Worm (Caenorhabditis elegans) whole organism, L4 larva: ENCODE results near the gene btbd-10.

Experiments used
- F26F4.8 ChIP-seq: fragments of 200-800 bp; sonication (Bioruptor generic); conservative IDR thresholded peaks from 2 replicates; pipeline ENCODE4 v1.3.6; 2022; ENCODE audit warnings: missing genetic modification characterization, missing compliant biosample characterization
- R02D3.7 ChIP-seq: fragments of 150-350 bp; sonication (generic microtip); optimal IDR thresholded peaks from 3 replicates; lab custom pipeline; 2014; ENCODE audit warnings: missing biosample characterization, missing genetic modification characterization
- T20F7.1 ChIP-seq: fragments of 200-800 bp; sonication (Bioruptor generic); optimal IDR thresholded peaks from 2 replicates; lab custom pipeline; 2018; ENCODE audit warnings: mild to moderate bottlenecking, missing genetic modification characterization, missing compliant biosample characterization
- T26A8.4 ChIP-seq: fragments of 200-800 bp; sonication (Bioruptor generic); IDR thresholded peaks from 2 replicates; pipeline ENCODE4 v1.3.6; 2022; ENCODE audit warnings: missing genetic modification characterization, missing compliant biosample characterization
- Y105C5A.15 ChIP-seq: fragments of 200-800 bp; sonication (Bioruptor generic); IDR thresholded peaks from 2 replicates; pipeline ENCODE4 v1.3.6; 2022; ENCODE audit warnings: missing genetic modification characterization, missing compliant biosample characterization
- Y48G9A.11 ChIP-seq: fragments of 200-800 bp; sonication (Bioruptor generic); IDR thresholded peaks from 2 replicates; pipeline ENCODE4 v1.3.6; 2022; ENCODE audit warnings: missing genetic modification reagents, missing genetic modification characterization, missing compliant biosample characterization
- ZK337.2 ChIP-seq: fragments of 200-800 bp; sonication (Bioruptor generic); IDR thresholded peaks from 2 replicates; pipeline ENCODE4 v1.3.6; 2022; ENCODE audit warnings: missing genetic modification reagents, missing genetic modification characterization, missing compliant biosample characterization
- ZK546.5 ChIP-seq, 2 experiments: sonication (generic microtip); optimal IDR thresholded peaks; 2 replicates each; lab custom pipeline; 2017; ENCODE audit warnings: missing biosample characterization in 2 of 2, missing genetic modification characterization in 2 of 2
- aha-1 ChIP-seq: fragments of 150-350 bp; peaks from one replicate; lab custom pipeline; 2014; ENCODE audit warnings: missing biosample characterization, missing genetic modification characterization
- arid-1 ChIP-seq: fragments of 200-800 bp; sonication (Bioruptor generic); conservative IDR thresholded peaks from 2 replicates; pipeline ENCODE4 v1.3.6; 2022; ENCODE audit warnings: missing genetic modification reagents, missing genetic modification characterization, missing compliant biosample characterization
- ceh-20 ChIP-seq: fragments of 200-800 bp; sonication (Bioruptor generic); IDR thresholded peaks from 2 replicates; pipeline ENCODE4 v1.3.6; 2022; ENCODE audit warnings: missing genetic modification reagents, missing genetic modification characterization, missing compliant biosample characterization
- daf-8 ChIP-seq: fragments of 200-800 bp; sonication (Bioruptor generic); IDR thresholded peaks from 2 replicates; pipeline ENCODE4 v1.3.6; 2022; ENCODE audit warnings: missing genetic modification characterization, missing compliant biosample characterization
- dpl-1 ChIP-seq: fragments of 150-350 bp; optimal IDR thresholded peaks from 2 replicates; lab custom pipeline; 2014; ENCODE audit warnings: missing biosample characterization, missing genetic modification reagents, missing genetic modification characterization
- duxl-1 ChIP-seq: sonication (generic microtip); optimal IDR thresholded peaks from 2 replicates; lab custom pipeline; 2016; ENCODE audit warnings: mild to moderate bottlenecking, missing genetic modification characterization, moderate library complexity, missing compliant biosample characterization; ENCODE audit not compliant: poor library complexity
- dve-1 ChIP-seq: sonication (generic microtip); optimal IDR thresholded peaks from 2 replicates; lab custom pipeline; 2017; ENCODE audit warnings: antibody characterized with exemption, mild to moderate bottlenecking, missing genetic modification characterization, missing compliant biosample characterization; ENCODE audit not compliant: insufficient read depth
- lin-38 ChIP-seq: fragments of 200-800 bp; sonication (Bioruptor generic); IDR thresholded peaks from 2 replicates; pipeline ENCODE4 v1.3.6; 2022; ENCODE audit warnings: missing genetic modification reagents, missing genetic modification characterization, missing compliant biosample characterization
- lsy-2 ChIP-seq, 2 experiments: fragments of 150-350 bp in 1 of 2; sonication (generic microtip) in 1 of 2; optimal IDR thresholded peaks; 2 replicates each; lab custom pipeline; 2014 to 2017; ENCODE audit warnings: missing biosample characterization in 2 of 2, missing genetic modification characterization in 2 of 2
- mdt-29 ChIP-seq: fragments of 200-800 bp; sonication (Bioruptor generic); IDR thresholded peaks from 2 replicates; pipeline ENCODE4 v1.3.6; 2022; ENCODE audit warnings: missing genetic modification reagents, missing genetic modification characterization, missing compliant biosample characterization
- mes-2 ChIP-seq: sonication (generic microtip); optimal IDR thresholded peaks from 2 replicates; lab custom pipeline; 2016; ENCODE audit warnings: missing genotype, mild to moderate bottlenecking, missing genetic modification characterization, missing compliant biosample characterization; ENCODE audit not compliant: poor library complexity, severe bottlenecking
- mxl-2 ChIP-seq: fragments of 200-800 bp; sonication (Bioruptor generic); conservative IDR thresholded peaks from 2 replicates; pipeline ENCODE4 v1.3.6; 2022; ENCODE audit warnings: missing genetic modification reagents, missing genetic modification characterization, missing compliant biosample characterization
- mxl-3 ChIP-seq: fragments of 200-800 bp; sonication (Bioruptor generic); optimal IDR thresholded peaks from 2 replicates; lab custom pipeline; 2018; ENCODE audit warnings: mild to moderate bottlenecking, missing genetic modification characterization, missing compliant biosample characterization
- nhr-102 ChIP-seq: sonication (generic microtip); optimal IDR thresholded peaks from 2 replicates; lab custom pipeline; 2016; ENCODE audit warnings: mild to moderate bottlenecking, missing genetic modification characterization, moderate library complexity, missing compliant biosample characterization
- nhr-28 ChIP-seq: fragments of 150-350 bp; optimal IDR thresholded peaks from 2 replicates; lab custom pipeline; 2014; ENCODE audit warnings: missing biosample characterization, missing genetic modification characterization
- nhr-48 ChIP-seq: sonication (generic microtip); optimal IDR thresholded peaks from 2 replicates; lab custom pipeline; 2016; ENCODE audit warnings: mild to moderate bottlenecking, missing genetic modification characterization, missing compliant biosample characterization
- nhr-6 ChIP-seq: fragments of 150-350 bp; optimal IDR thresholded peaks from 2 replicates; lab custom pipeline; 2014; ENCODE audit warnings: missing biosample characterization, missing genetic modification characterization
- nhr-77 ChIP-seq: fragments of 150-350 bp; optimal IDR thresholded peaks from 2 replicates; lab custom pipeline; 2014; ENCODE audit warnings: missing biosample characterization, missing genetic modification characterization
- pha-4 ChIP-seq, 2 experiments: fragments of 150-350 bp in 1 of 2; fragments of 200-800 bp in 1 of 2; sonication (Bioruptor generic) in 1 of 2; IDR thresholded peaks in 1 of 2; optimal IDR thresholded peaks in 1 of 2; 2 replicates each; pipeline versions ENCODE4 v1.3.6 to Lab custom; 2014 to 2022; ENCODE audit warnings: missing genetic modification characterization in 2 of 2, missing genetic modification reagents in 2 of 2, missing biosample characterization in 1 of 2, missing compliant biosample characterization in 1 of 2
- php-3 ChIP-seq: fragments of 200-800 bp; sonication (Bioruptor generic); IDR thresholded peaks from 2 replicates; pipeline ENCODE4 v1.3.6; 2022; ENCODE audit warnings: missing genetic modification reagents, missing genetic modification characterization, missing compliant biosample characterization
- rbr-2 ChIP-seq: sonication (generic microtip); optimal IDR thresholded peaks from 2 replicates; lab custom pipeline; 2016; ENCODE audit warnings: missing genotype, missing genetic modification characterization, missing compliant biosample characterization
- skn-1 ChIP-seq: fragments of 150-350 bp; optimal IDR thresholded peaks from 2 replicates; lab custom pipeline; 2014; ENCODE audit warnings: missing biosample characterization, missing genetic modification characterization
- snpc-4 ChIP-seq: fragments of 150-350 bp; optimal IDR thresholded peaks from 2 replicates; lab custom pipeline; 2014; ENCODE audit warnings: missing biosample characterization, missing genetic modification characterization
- zag-1 ChIP-seq: fragments of 150-350 bp; optimal IDR thresholded peaks from 2 replicates; lab custom pipeline; 2014; ENCODE audit warnings: missing biosample characterization, missing genetic modification characterization
- zip-11 ChIP-seq: fragments of 200-800 bp; sonication (Bioruptor generic); IDR thresholded peaks from 2 replicates; pipeline ENCODE4 v1.3.6; 2022; ENCODE audit warnings: missing genetic modification characterization, missing compliant biosample characterization

btbd-10 gene

ce11 chrII:4945695-4946094 is 40.9 kb downstream of the btbd-10 start, which contains the start of the genes gldi-11 and ZK546.2:
Gene gldi-11 (minus strand): TSS chrII:4945789.
Gene ZK546.2 (plus strand): TSS chrII:4946027.
- TF ChIP-seq nhr-48 (tag; lab: Kevin White, UChicago) (no peak), lsy-2 (tag; optimal IDR thresholded peaks at IDR 0.05; lab: Kevin White, UChicago) (peak in 1 of 2 experiments; percentile 41), aha-1 (tag; lab: Kevin White, UChicago) (peak; percentile 84), dpl-1 (no peak), T20F7.1 (GFP tag; lab: Kevin White, UChicago) (peak; percentile 90)

- TF ChIP-seq nhr-6 (tag; lab: Kevin White, UChicago) (peak; percentile 64), mes-2 (tag; lab: Kevin White, UChicago) (peak; percentile 17), ceh-20 (GFP tag; lab: Robert Waterston, UW) (no peak), dve-1 (tag; lab: Kevin White, UChicago) (peak; percentile 17), T20F7.1 (GFP tag; lab: Kevin White, UChicago) (peak; percentile 70), F26F4.8 (no peak), lsy-2 (tag; optimal IDR thresholded peaks at IDR 0.05; lab: Kevin White, UChicago) (peak in 1 of 2 experiments; percentile 38)
Observed at ce11 chrII:4946775-4947174, 42.0 kb downstream of the btbd-10 start.

- TF ChIP-seq arid-1 (GFP tag; lab: Robert Waterston, UW): 0 out of 2 replicates have a peak, but pooled peaks have one; percentile 7
- TF ChIP-seq mdt-29 (GFP tag; lab: Robert Waterston, UW): no peak
- TF ChIP-seq Y48G9A.11 (GFP tag; lab: Robert Waterston, UW): peak; percentile 43; the same call in 1 of the 2 replicates
- TF ChIP-seq nhr-28 (tag; lab: Kevin White, UChicago): no peak
- no peak for TF ChIP-seq daf-8 (GFP tag; lab: Robert Waterston, UW)
- no peak for TF ChIP-seq pha-4 (GFP tag; IDR thresholded peaks at IDR 0.05; lab: Robert Waterston, UW)
- no peak for TF ChIP-seq pha-4 (tag; optimal IDR thresholded peaks at IDR 0.05; lab: Kevin White, UChicago)
- no peak for TF ChIP-seq mxl-3 (GFP tag; lab: Kevin White, UChicago)
- no peak for TF ChIP-seq mes-2 (tag; lab: Kevin White, UChicago)
- TF ChIP-seq zip-11: no peak
- no peak for TF ChIP-seq zag-1 (tag; lab: Kevin White, UChicago)
- no peak for TF ChIP-seq php-3 (GFP tag; lab: Robert Waterston, UW)
- no peak for TF ChIP-seq ZK337.2
- TF ChIP-seq snpc-4 (tag; lab: Kevin White, UChicago): no peak
- TF ChIP-seq ZK546.5 (tag; optimal IDR thresholded peaks at IDR 0.05; lab: Kevin White, UChicago): no peak
- TF ChIP-seq rbr-2 (tag; lab: Kevin White, UChicago): no peak
- TF ChIP-seq nhr-102 (tag; lab: Kevin White, UChicago): no peak
- no peak for TF ChIP-seq Y105C5A.15 (GFP tag; lab: Robert Waterston, UW)
- TF ChIP-seq lin-38 (GFP tag; lab: Robert Waterston, UW): peak; percentile 39
- no peak for TF ChIP-seq lsy-2 (tag; optimal IDR thresholded peaks at IDR 0.05; lab: Kevin White, UChicago)
- TF ChIP-seq duxl-1 (tag; lab: Kevin White, UChicago): peak; percentile 22
- no peak for TF ChIP-seq R02D3.7
- no peak for TF ChIP-seq T26A8.4 (GFP tag; lab: Robert Waterston, UW)
Observed at ce11 chrII:4948118-4948517, 43.3 kb downstream of the btbd-10 start.

- TF ChIP-seq mxl-2 (GFP tag; lab: Robert Waterston, UW) (no peak), aha-1 (tag; lab: Kevin White, UChicago) (no peak), skn-1 (no peak), lin-38 (GFP tag; lab: Robert Waterston, UW) (peak; percentile 42; the same call in 1 of the 2 replicates), nhr-77 (no peak), mxl-3 (GFP tag; lab: Kevin White, UChicago) (no peak)
Observed at ce11 chrII:4949380-4949950, 44.7 kb downstream of the btbd-10 start, which contains the start of the genes try-1 and zyg-12. Gene try-1 (minus strand): TSS chrII:4949527. Gene zyg-12 (plus strand): TSS chrII:4949900.
